Worm (Caenorhabditis elegans): ENCODE data around the gene Y69A2AR.51.

DNA sequence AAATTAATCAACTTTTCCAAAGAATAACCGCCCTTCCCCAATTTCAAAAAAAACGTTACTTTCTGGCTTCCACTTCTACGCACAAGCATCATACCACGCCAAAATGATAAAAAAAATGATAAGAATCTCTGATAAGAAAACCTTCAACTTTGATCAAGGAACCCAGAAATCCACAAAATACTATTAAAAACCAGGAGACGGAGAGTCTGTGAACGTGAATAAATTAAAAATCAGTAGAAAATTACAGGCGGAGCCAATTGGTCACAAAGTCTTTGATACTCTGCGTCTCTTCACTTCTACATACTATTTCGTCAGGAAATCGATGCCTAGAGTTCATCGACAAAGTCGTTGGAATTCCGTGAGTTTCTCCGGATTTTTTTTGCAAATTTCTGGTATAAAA is 46.4 kb downstream of the Y69A2AR.51 start, which contains the start of gene smf-3:
- TF ChIP-seq rnt-1 (tag; optimal IDR thresholded peaks at IDR 0.05) (no peak), ceh-24 (tag; optimal IDR thresholded peaks at IDR 0.05) (no peak), T23F11.4 (GFP tag; optimal IDR thresholded peaks at IDR 0.05) (no peak), tbx-2 (tag; optimal IDR thresholded peaks at IDR 0.05) (no peak), ahr-1 (tag; optimal IDR thresholded peaks at IDR 0.05) (no peak), ceh-19 (GFP tag; optimal IDR thresholded peaks at IDR 0.05) (no peak), hlh-30 (tag; optimal IDR thresholded peaks at IDR 0.05; ENCODE audit: insufficient read depth) (no peak), hlh-8 (tag; optimal IDR thresholded peaks at IDR 0.05) (no peak), pha-4 (tag; optimal IDR thresholded peaks at IDR 0.05) (no peak), unc-55 (GFP tag; optimal IDR thresholded peaks at IDR 0.05) (no peak)

Data from whole organism, late embryonic.